Worm (Caenorhabditis elegans): Measurements from ENCODE around the gene ugt-19.

Gene ugt-19

DNA sequence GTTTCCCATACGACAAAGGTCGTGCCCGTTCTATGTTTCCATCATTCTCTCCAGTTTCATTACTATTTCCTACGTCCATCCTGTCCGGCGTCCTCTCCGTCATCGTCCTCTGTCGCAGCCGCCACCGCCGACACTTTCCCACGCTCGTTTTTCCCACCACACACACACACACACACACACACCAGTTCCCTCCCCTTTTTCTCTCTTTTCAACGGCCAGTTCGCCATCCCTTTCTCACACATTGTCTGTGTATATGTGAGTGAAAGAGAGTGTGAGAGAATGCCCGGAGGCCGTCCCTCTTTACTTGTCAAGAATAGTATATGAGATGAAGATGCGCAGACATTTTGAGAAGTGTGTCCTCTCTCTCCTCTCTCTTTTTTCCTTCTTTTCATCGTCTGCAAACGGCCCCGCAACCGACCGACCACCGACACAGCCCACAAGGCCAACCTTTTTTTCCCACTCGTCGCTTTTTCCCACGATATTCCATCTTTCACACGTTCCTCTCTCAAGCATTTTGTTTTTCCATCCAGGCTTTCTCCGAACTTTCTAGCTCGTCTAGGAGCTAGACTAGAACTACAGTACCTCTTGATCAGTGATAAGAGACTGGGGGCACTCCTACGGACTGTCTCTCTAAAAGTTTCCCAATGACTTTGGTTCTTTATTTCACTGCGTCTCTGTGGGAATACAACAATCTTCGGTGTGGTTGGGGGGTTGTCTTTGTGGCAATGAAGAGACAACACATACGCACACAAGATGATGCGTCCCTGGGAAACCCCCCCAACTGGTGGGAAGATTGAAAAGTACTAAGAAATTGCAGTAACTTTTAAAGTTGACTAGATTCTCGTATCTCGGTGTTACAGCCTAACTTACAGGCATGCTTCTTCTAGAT, 17.5 kb upstream of the ugt-19 start (continued):
- TF ChIP-seq efl-1 (optimal IDR thresholded peaks at IDR 0.05) (peak; percentile 65 to 71), efl-1 (GFP tag; optimal IDR thresholded peaks at IDR 0.05 in 1 of 2) (peak; percentile 31 to 92), C16A3.4 (tag; optimal IDR thresholded peaks at IDR 0.05) (peak; percentile 41), nhr-20 (tag; optimal IDR thresholded peaks at IDR 0.05) (peak; percentile 91), lir-3 (tag; optimal IDR thresholded peaks at IDR 0.05; ENCODE audit: poor library complexity) (peak; percentile 29), nhr-19 (GFP tag; conservative IDR thresholded peaks at IDR 0.05) (peak; percentile 67), mab-9 (GFP tag; IDR thresholded peaks at IDR 0.05) (0 out of 2 replicates have a peak, but pooled peaks have one; percentile 7), ces-1 (GFP tag; optimal IDR thresholded peaks at IDR 0.05) (no peak), zip-4 (GFP tag; optimal IDR thresholded peaks at IDR 0.05) (no peak), nhr-11 (tag; optimal IDR thresholded peaks at IDR 0.05) (no peak), snpc-4 (tag; optimal IDR thresholded peaks at IDR 0.05) (peak; percentile 84), lsy-2 (tag; optimal IDR thresholded peaks at IDR 0.05) (peak; percentile 65 to 75), ceh-82 (tag; optimal IDR thresholded peaks at IDR 0.05) (peak in 2 of 3 experiments; percentile 25 to 69), xbp-1 (tag; optimal IDR thresholded peaks at IDR 0.05) (peak; percentile 75), lin-39 (tag; optimal IDR thresholded peaks at IDR 0.05) (no peak), fkh-10 (GFP tag; optimal IDR thresholded peaks at IDR 0.05) (peak; percentile 63), pqm-1 (tag; optimal IDR thresholded peaks at IDR 0.05) (no peak), nhr-47 (tag; optimal IDR thresholded peaks at IDR 0.05) (peak; percentile 77)

DNA sequence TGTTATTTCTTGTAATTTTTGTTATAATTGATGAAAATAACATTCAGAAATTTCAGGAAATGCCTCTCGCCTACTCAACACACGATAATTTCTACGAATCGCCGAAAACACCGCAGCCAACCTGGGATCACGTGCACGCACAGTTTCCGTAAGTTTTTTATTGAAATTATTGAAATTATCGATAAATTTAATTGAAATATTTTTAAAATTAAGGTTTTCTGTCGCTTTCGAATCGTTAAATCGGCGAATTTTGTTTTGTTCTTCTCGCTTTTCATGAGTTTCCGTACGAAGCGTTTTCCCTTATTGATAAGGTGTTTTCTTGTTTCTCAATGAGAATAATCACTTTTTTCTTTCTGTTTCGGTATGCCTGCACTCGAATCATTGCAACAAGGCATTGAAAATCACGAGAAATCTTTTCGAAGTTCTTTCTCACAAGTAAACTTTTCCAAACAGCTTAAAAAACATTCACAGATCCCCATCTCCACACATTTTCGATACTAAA, 15.7 kb upstream of the ugt-19 start, which contains the start of gene lag-1:
TSS of gene lag-1 (plus strand) at position 51 of the 502 bp plus-strand sequence.
- TF ChIP-seq dpl-1 (GFP tag; optimal IDR thresholded peaks at IDR 0.05) (no peak), blmp-1 (tag; optimal IDR thresholded peaks at IDR 0.05) (peak; percentile 66), C16A3.4 (tag; optimal IDR thresholded peaks at IDR 0.05) (no peak), nhr-85 (tag) (no peak), lin-13 (GFP tag; optimal IDR thresholded peaks at IDR 0.05) (no peak)

DNA sequence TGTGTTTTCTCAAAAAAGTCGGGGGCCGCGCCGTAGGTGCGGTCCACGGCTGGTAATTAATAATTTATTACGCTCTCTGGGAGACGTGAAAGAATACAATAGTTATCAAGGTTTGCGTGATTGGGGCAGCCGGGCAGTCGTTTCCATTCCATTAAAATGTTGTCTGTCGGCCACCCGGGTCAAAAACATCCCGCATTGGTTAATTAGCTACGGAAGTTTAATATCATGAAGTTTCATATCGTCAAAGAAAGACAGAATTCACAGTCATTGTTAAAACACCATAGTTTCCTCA, 14.5 kb upstream of the ugt-19 start:
- TF ChIP-seq unc-62 (GFP tag; optimal IDR thresholded peaks at IDR 0.05) (no peak), xbp-1 (tag; optimal IDR thresholded peaks at IDR 0.05) (no peak), unc-98 (GFP tag; IDR thresholded peaks at IDR 0.05) (no peak), lin-13 (GFP tag; optimal IDR thresholded peaks at IDR 0.05) (no peak), vab-15 (tag; optimal IDR thresholded peaks at IDR 0.05) (no peak), nhr-28 (tag; optimal IDR thresholded peaks at IDR 0.05) (no peak), fkh-10 (GFP tag; optimal IDR thresholded peaks at IDR 0.05) (no peak), isw-1 (GFP tag; IDR thresholded peaks at IDR 0.05) (no peak), aly-2 (tag; optimal IDR thresholded peaks at IDR 0.05) (no peak), fos-1 (tag; optimal IDR thresholded peaks at IDR 0.05) (no peak)

DNA sequence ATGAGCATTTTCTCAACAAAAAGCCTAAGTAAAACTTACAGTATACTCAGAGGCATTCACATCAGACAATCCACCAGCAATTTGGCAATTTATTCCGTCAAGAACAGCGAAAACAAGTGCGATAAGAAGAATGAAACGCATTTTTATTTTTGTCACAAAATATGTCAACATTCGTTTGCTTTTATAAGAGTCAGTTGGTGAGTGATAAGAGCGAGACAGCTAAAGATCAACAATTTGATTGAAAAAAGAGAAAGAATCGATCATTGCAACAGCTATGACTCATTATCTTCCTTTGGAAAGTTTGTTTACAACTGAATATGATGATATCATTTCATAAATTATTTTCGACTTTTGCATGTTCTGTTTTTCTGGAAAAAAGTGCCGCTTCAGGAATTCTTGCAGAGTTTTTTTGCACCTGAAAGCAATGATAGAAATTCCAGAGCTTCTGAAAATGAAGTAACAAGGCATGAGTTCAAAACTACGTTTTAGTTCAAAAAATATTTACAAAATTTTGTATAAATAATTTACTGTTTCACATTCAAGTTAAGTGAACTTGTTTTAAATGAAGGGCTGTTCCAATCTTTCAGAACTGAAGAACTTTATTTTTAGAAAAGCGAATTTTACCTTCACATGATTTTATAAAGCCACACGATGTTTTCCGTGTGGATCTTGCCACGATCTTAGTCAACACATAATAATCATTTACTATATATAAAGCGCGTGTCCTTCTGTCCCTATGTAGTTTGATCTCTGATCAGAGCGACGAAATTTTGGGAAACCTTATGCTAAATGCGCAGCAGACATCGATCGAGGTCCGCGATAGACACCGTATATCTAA, 13.9 kb upstream of the ugt-19 start, which contains the start of gene cpi-1:
TSS of gene cpi-1 (minus strand) at position 204 of the 838 bp plus-strand sequence.
- no peak for TF ChIP-seq grh-1 (GFP tag; IDR thresholded peaks at IDR 0.05)
- peak; percentile 17 for TF ChIP-seq nhr-85 (tag)
- peak; percentile 21 for TF ChIP-seq blmp-1 (tag; optimal IDR thresholded peaks at IDR 0.05)
- peak; percentile 3 for TF ChIP-seq elt-2 (tag; optimal IDR thresholded peaks at IDR 0.05)
- peak in 2 of 6 experiments; percentile 19 to 70 for TF ChIP-seq elt-3 (tag; optimal IDR thresholded peaks at IDR 0.05)
- no peak for TF ChIP-seq nhr-20 (tag; optimal IDR thresholded peaks at IDR 0.05)
- TF ChIP-seq lin-14 (GFP tag; optimal IDR thresholded peaks at IDR 0.05), result peak; percentile 43
